Worm (Caenorhabditis elegans): Measurements from ENCODE around the gene gcna-1.
"Not testable (repeated sequence)": the region's sequence is repeated elsewhere in the genome, so short reads cannot be mapped to it uniquely, and the experiment has no call there.

The gcna-1 gene

ce11 chrIII:6019512-6020209 lies 10.8 kb upstream of the gcna-1 start, which contains the start of the genes npp-10 and cyk-3:
Gene npp-10 (minus strand): TSS chrIII:6019562.
Gene cyk-3 (plus strand): TSS chrIII:6020159.
- TF ChIP-seq F16B12.6 (tag; optimal IDR thresholded peaks at IDR 0.05) (peak; percentile 59), efl-1 (optimal IDR thresholded peaks at IDR 0.05) (peak; percentile 70 to 78), efl-1 (GFP tag; optimal IDR thresholded peaks at IDR 0.05 in 1 of 2) (peak; percentile 74 to 96), blmp-1 (tag; optimal IDR thresholded peaks at IDR 0.05) (no peak), lin-35 (GFP tag; optimal IDR thresholded peaks at IDR 0.05) (peak; percentile 63 to 77), lin-15B (tag; optimal IDR thresholded peaks at IDR 0.05) (peak; percentile 61), fos-1 (tag; optimal IDR thresholded peaks at IDR 0.05) (no peak), nhr-20 (tag; optimal IDR thresholded peaks at IDR 0.05) (peak; percentile 32), dsc-1 (tag; optimal IDR thresholded peaks at IDR 0.05) (peak; percentile 1), isw-1 (GFP tag; IDR thresholded peaks at IDR 0.05) (peak; percentile 24; the same call in 1 of the 2 replicates), ama-1 (optimal IDR thresholded peaks at IDR 0.05) (no peak), aha-1 (tag; optimal IDR thresholded peaks at IDR 0.05) (no peak), unc-130 (tag; optimal IDR thresholded peaks at IDR 0.05) (peak; percentile 9), elt-3 (tag; optimal IDR thresholded peaks at IDR 0.05) (peak in 1 of 6 experiments; percentile 13), ces-1 (GFP tag; optimal IDR thresholded peaks at IDR 0.05) (no peak), lsy-2 (tag; optimal IDR thresholded peaks at IDR 0.05) (peak in 1 of 2 experiments; percentile 78), pax-3 (tag; optimal IDR thresholded peaks at IDR 0.05) (no peak), xbp-1 (tag; optimal IDR thresholded peaks at IDR 0.05) (peak; percentile 27), rnt-1 (tag; optimal IDR thresholded peaks at IDR 0.05) (peak; percentile 64), C16A3.4 (tag; optimal IDR thresholded peaks at IDR 0.05) (peak; percentile 57), ceh-63 (GFP tag; optimal IDR thresholded peaks at IDR 0.05) (no peak), nhr-85 (tag) (peak; percentile 75), grh-1 (GFP tag; IDR thresholded peaks at IDR 0.05) (no peak), irx-1 (tag; optimal IDR thresholded peaks at IDR 0.05) (peak; percentile 29), swsn-7 (tag; optimal IDR thresholded peaks at IDR 0.05) (peak; percentile 35), Y116A8C.19 (tag; optimal IDR thresholded peaks at IDR 0.05; ENCODE audit: borderline replicate concordance) (no peak), mab-9 (GFP tag; IDR thresholded peaks at IDR 0.05) (no peak), nhr-11 (tag; optimal IDR thresholded peaks at IDR 0.05) (no peak), snu-23 (GFP tag; optimal IDR thresholded peaks at IDR 0.05) (peak; percentile 58), elt-2 (tag; optimal IDR thresholded peaks at IDR 0.05) (no peak), dpl-1 (GFP tag; optimal IDR thresholded peaks at IDR 0.05) (peak; percentile 57 to 74 (median 71)), ceh-82 (tag; optimal IDR thresholded peaks at IDR 0.05) (peak in 1 of 3 experiments; percentile 42), unc-62 (GFP tag; optimal IDR thresholded peaks at IDR 0.05) (no peak), nhr-19 (GFP tag; conservative IDR thresholded peaks at IDR 0.05) (peak; percentile 44), unc-98 (GFP tag; IDR thresholded peaks at IDR 0.05) (no peak), sptf-1 (tag; optimal IDR thresholded peaks at IDR 0.05) (no peak)

ce11 chrIII:6013027-6013426 lies 4.1 kb upstream of the gcna-1 start:
- peak; percentile 24 for TF ChIP-seq unc-86 (tag; optimal IDR thresholded peaks at IDR 0.05)
- TF ChIP-seq nhr-19 (GFP tag; conservative IDR thresholded peaks at IDR 0.05) = peak; percentile 33; the same call in 1 of the 2 replicates
- TF ChIP-seq nhr-71 (tag; optimal IDR thresholded peaks at IDR 0.05) = peak; percentile 41
- peak; percentile 7 for TF ChIP-seq snu-23 (GFP tag; optimal IDR thresholded peaks at IDR 0.05)
- peak; percentile 1 for TF ChIP-seq dsc-1 (tag; optimal IDR thresholded peaks at IDR 0.05)
- TF ChIP-seq rnt-1 (tag; optimal IDR thresholded peaks at IDR 0.05) = peak; percentile 41
- TF ChIP-seq nhr-47 (tag; optimal IDR thresholded peaks at IDR 0.05) = peak; percentile 46
- TF ChIP-seq efl-1 (optimal IDR thresholded peaks at IDR 0.05) = peak in 1 of 2 experiments; percentile 27
- TF ChIP-seq efl-1 (GFP tag; optimal IDR thresholded peaks at IDR 0.05 in 1 of 2) = not testable (repeated sequence)
- TF ChIP-seq xbp-1 (tag; optimal IDR thresholded peaks at IDR 0.05) = peak; percentile 2
- TF ChIP-seq ztf-11 (tag; optimal IDR thresholded peaks at IDR 0.05) = peak in 1 of 2 experiments; percentile 20
